Worm (Caenorhabditis elegans) whole organism, early embryonic: ENCODE data around the gene F55G7.3.

ENCODE experiments used
- ets-7 ChIP-seq: sonication (generic microtip); optimal IDR thresholded peaks from 2 replicates; lab custom pipeline; 2016; ENCODE audit warnings: missing genotype, missing genetic modification characterization, missing compliant biosample characterization
- flt-1 ChIP-seq: fragments of 200-800 bp; sonication (Bioruptor generic); IDR thresholded peaks from 2 replicates; pipeline ENCODE4 v1.3.6; 2022; ENCODE audit warnings: missing genetic modification characterization, missing compliant biosample characterization

ce11 chrX:11933547-11933946 lies 8.3 kb downstream of the F55G7.3 start:
- TF ChIP-seq flt-1 (GFP tag; lab: Robert Waterston, UW) (no peak), ets-7 (tag; lab: Kevin White, UChicago) (no peak)
